Worm (Caenorhabditis elegans) whole organism, L2 larva: ENCODE measurements around the gene C55A6.1.

ENCODE experiments used
- F13H6.1 ChIP-seq: sonication (generic microtip); optimal IDR thresholded peaks from 2 replicates; lab custom pipeline; 2016; ENCODE audit warnings: missing genetic modification characterization, missing compliant biosample characterization
- R02D3.7 ChIP-seq: fragments of 150-350 bp; optimal IDR thresholded peaks from 2 replicates; lab custom pipeline; 2014; ENCODE audit warnings: missing biosample characterization, missing genetic modification characterization
- ZK546.5 ChIP-seq: sonication (generic microtip); optimal IDR thresholded peaks from 2 replicates; lab custom pipeline; 2017; ENCODE audit warnings: missing biosample characterization, missing genetic modification characterization
- alr-1 ChIP-seq: fragments of 150-350 bp; optimal IDR thresholded peaks from 2 replicates; lab custom pipeline; 2014; ENCODE audit warnings: missing biosample characterization, missing genetic modification characterization
- aly-2 ChIP-seq: fragments of 150-350 bp; optimal IDR thresholded peaks from 2 replicates; lab custom pipeline; 2014; ENCODE audit warnings: missing biosample characterization, missing genetic modification characterization
- ama-1 ChIP-seq: fragments of 150-350 bp; optimal IDR thresholded peaks from 2 replicates; lab custom pipeline; 2018; ENCODE audit warnings: inconsistent platforms
- blmp-1 ChIP-seq: sonication (generic microtip); optimal IDR thresholded peaks from 2 replicates; lab custom pipeline; 2017; ENCODE audit warnings: missing genetic modification characterization, mild to moderate bottlenecking, missing compliant biosample characterization, antibody characterized with exemption, moderate library complexity; ENCODE audit not compliant: insufficient read depth
- ceh-16 ChIP-seq: fragments of 150-350 bp; optimal IDR thresholded peaks from 2 replicates; lab custom pipeline; 2014; ENCODE audit warnings: missing biosample characterization, missing genetic modification characterization
- ceh-82 ChIP-seq: fragments of 150-350 bp; optimal IDR thresholded peaks from 2 replicates; lab custom pipeline; 2014; ENCODE audit warnings: missing biosample characterization, missing genetic modification characterization
- crh-2 ChIP-seq: sonication (generic microtip); optimal IDR thresholded peaks from 2 replicates; lab custom pipeline; 2017; ENCODE audit warnings: missing biosample characterization, missing genetic modification characterization
- dmd-4 ChIP-seq: sonication (generic microtip); optimal IDR thresholded peaks from 2 replicates; lab custom pipeline; 2017; ENCODE audit warnings: missing biosample characterization, missing genetic modification characterization
- egl-27 ChIP-seq: sonication (generic microtip); optimal IDR thresholded peaks from 3 replicates; lab custom pipeline; 2017; ENCODE audit warnings: missing biosample characterization, missing genetic modification reagents, missing genetic modification characterization
- elt-1 ChIP-seq: fragments of 150-350 bp; optimal IDR thresholded peaks from 2 replicates; lab custom pipeline; 2014; ENCODE audit warnings: missing biosample characterization, missing genetic modification characterization
- elt-3 ChIP-seq: sonication (generic microtip); optimal IDR thresholded peaks from 2 replicates; lab custom pipeline; 2017; ENCODE audit warnings: missing biosample characterization, missing genetic modification characterization
- fos-1 ChIP-seq: fragments of 150-350 bp; optimal IDR thresholded peaks from 2 replicates; lab custom pipeline; 2014; ENCODE audit warnings: missing biosample characterization, missing genetic modification characterization
- gmeb-1 ChIP-seq: fragments of 150-350 bp; optimal IDR thresholded peaks from 2 replicates; lab custom pipeline; 2014; ENCODE audit warnings: missing biosample characterization, missing genetic modification characterization
- lin-11 ChIP-seq: fragments of 150-350 bp; sonication (generic microtip); optimal IDR thresholded peaks from 2 replicates; lab custom pipeline; 2014; ENCODE audit warnings: missing biosample characterization, missing genetic modification characterization, inconsistent platforms, mixed read lengths
- lin-13 ChIP-seq: fragments of 150-350 bp; optimal IDR thresholded peaks from 2 replicates; lab custom pipeline; 2014; ENCODE audit warnings: missing biosample characterization, missing genetic modification reagents, missing genetic modification characterization
- lin-39 ChIP-seq: fragments of 150-350 bp; optimal IDR thresholded peaks from 2 replicates; lab custom pipeline; 2014; ENCODE audit warnings: missing biosample characterization, missing genetic modification reagents, missing genetic modification characterization
- mbf-1 ChIP-seq: sonication (generic microtip); optimal IDR thresholded peaks from 2 replicates; lab custom pipeline; 2017; ENCODE audit warnings: missing biosample characterization, missing genetic modification characterization
- mdl-1 ChIP-seq, 2 experiments: fragments of 150-350 bp in 1 of 2; sonication (generic microtip) in 1 of 2; optimal IDR thresholded peaks; 2 replicates each; lab custom pipeline; 2017; ENCODE audit warnings: missing biosample characterization in 2 of 2, missing genetic modification characterization in 2 of 2
- nhr-10 ChIP-seq: sonication (generic microtip); optimal IDR thresholded peaks from 2 replicates; lab custom pipeline; 2017; ENCODE audit warnings: missing biosample characterization, missing genetic modification characterization
- nhr-11 ChIP-seq: fragments of 150-350 bp; optimal IDR thresholded peaks from 2 replicates; lab custom pipeline; 2014; ENCODE audit warnings: missing biosample characterization, missing genetic modification characterization
- nhr-12 ChIP-seq: fragments of 150-350 bp; optimal IDR thresholded peaks from 2 replicates; lab custom pipeline; 2014; ENCODE audit warnings: missing biosample characterization, missing genetic modification characterization
- nhr-129 ChIP-seq: fragments of 150-350 bp; optimal IDR thresholded peaks from 2 replicates; lab custom pipeline; 2014; ENCODE audit warnings: missing biosample characterization, missing genetic modification characterization
- nhr-21 ChIP-seq: fragments of 150-350 bp; optimal IDR thresholded peaks from 2 replicates; lab custom pipeline; 2014; ENCODE audit warnings: missing biosample characterization, missing genetic modification characterization
- nhr-23 ChIP-seq: fragments of 150-350 bp; optimal IDR thresholded peaks from 2 replicates; lab custom pipeline; 2014; ENCODE audit warnings: missing biosample characterization, missing genetic modification reagents, missing genetic modification characterization
- nhr-25 ChIP-seq: fragments of 150-350 bp; sonication (generic microtip); optimal IDR thresholded peaks from 3 replicates; lab custom pipeline; 2014; ENCODE audit warnings: missing biosample characterization, missing genetic modification characterization
- sma-3 ChIP-seq: sonication (generic microtip); optimal IDR thresholded peaks from 2 replicates; lab custom pipeline; 2016; ENCODE audit warnings: missing genetic modification reagents, missing genetic modification characterization, missing compliant biosample characterization
- sma-9 ChIP-seq, 2 experiments: fragments of 150-350 bp in 1 of 2; sonication (generic microtip) in 1 of 2; optimal IDR thresholded peaks; 2 replicates each; lab custom pipeline; 2014 to 2016; ENCODE audit warnings: missing genetic modification characterization in 2 of 2, mild to moderate bottlenecking in 1 of 2, missing biosample characterization in 1 of 2, missing compliant biosample characterization in 1 of 2, missing genetic modification reagents in 1 of 2, moderate library complexity in 1 of 2
- snpc-4 ChIP-seq: fragments of 150-350 bp; optimal IDR thresholded peaks from 2 replicates; lab custom pipeline; 2014; ENCODE audit warnings: missing biosample characterization, missing genetic modification characterization
- unc-39 ChIP-seq: fragments of 150-350 bp; optimal IDR thresholded peaks from 2 replicates; lab custom pipeline; 2014; ENCODE audit warnings: missing biosample characterization, missing genetic modification characterization
- unc-55 ChIP-seq: fragments of 150-350 bp; sonication (generic microtip); optimal IDR thresholded peaks from 3 replicates; lab custom pipeline; 2014; ENCODE audit warnings: missing biosample characterization, missing genetic modification reagents, missing genetic modification characterization
- unc-62 ChIP-seq: fragments of 150-350 bp; optimal IDR thresholded peaks from 2 replicates; lab custom pipeline; 2014; ENCODE audit warnings: missing biosample characterization, missing genetic modification reagents, missing genetic modification characterization
- ztf-11 ChIP-seq: sonication (generic microtip); optimal IDR thresholded peaks from 2 replicates; lab custom pipeline; 2017; ENCODE audit warnings: missing biosample characterization, missing genetic modification characterization
- ztf-4 ChIP-seq: fragments of 150-350 bp; optimal IDR thresholded peaks from 2 replicates; lab custom pipeline; 2014; ENCODE audit warnings: missing biosample characterization, missing genetic modification characterization

The C55A6.1 gene

DNA sequence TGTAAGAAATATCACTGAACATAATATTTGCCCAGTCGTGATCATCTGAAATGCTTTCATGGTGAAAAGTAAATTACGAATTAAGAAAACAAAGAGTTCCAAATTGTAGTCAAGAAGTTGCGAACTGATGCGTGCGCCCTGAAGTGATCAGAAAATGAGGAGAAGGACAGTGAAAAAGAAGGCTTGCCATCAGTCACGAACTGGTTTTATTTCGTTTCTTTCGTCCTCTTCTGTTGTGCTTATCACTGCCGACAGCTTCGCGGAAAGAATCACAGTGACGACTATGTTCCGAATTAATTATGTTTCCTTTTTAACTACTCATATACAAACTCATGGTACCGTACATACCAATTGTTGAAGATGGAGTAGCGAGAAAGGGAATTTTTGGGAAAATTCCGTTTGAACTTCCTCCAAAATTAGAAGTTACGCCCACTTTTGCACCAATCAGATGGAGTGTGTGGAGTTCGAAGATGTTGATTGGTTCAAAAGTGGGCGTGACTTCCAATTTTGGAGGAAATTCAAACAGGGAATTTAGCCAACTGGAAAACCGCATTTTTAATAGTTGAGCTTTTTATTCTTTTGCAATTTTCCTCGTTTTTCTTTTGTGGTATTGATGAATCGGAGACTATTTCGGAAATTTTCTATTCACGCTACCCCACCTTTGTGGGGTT, 1.6 kb downstream of the C55A6.1 start, which contains the start of gene C55A6.12:
TSS of gene C55A6.12 (minus strand) at position 51 of the 671 bp plus-strand sequence.
- no peak for TF ChIP-seq mbf-1 (tag; lab: Kevin White, UChicago)
- TF ChIP-seq lin-13 = no peak
- peak; percentile 10 for TF ChIP-seq gmeb-1 (tag; lab: Kevin White, UChicago)

DNA sequence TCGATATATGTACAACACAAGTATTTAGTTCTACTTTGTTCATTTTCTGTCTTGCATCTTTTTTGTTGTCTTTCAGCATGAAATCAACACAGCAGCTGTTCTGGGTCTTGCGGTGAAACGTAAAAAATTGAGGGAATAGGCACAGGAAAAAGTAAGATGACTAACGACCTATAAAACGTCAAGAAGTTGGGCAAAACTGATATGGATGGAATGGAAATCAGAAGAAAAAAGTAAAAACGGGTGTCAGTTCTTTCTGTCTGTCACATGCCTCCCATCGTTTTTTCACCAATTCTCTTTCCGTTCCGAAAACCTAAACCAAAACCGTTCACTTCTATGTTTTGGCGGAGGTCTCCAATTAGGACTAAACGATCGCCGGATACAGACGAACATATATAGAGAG, 3.8 kb downstream of the C55A6.1 start:
- TF ChIP-seq aly-2 (tag; lab: Kevin White, UChicago) (no peak), nhr-23 (no peak), ceh-82 (tag; lab: Kevin White, UChicago) (no peak), crh-2 (tag; lab: Kevin White, UChicago) (no peak), lin-11 (tag; lab: Kevin White, UChicago) (no peak), egl-27 (no peak), ceh-16 (tag; lab: Kevin White, UChicago) (no peak), unc-62 (GFP tag; lab: Kevin White, UChicago) (no peak), snpc-4 (tag; lab: Kevin White, UChicago) (no peak), unc-39 (no peak), nhr-12 (tag; lab: Kevin White, UChicago) (no peak), ZK546.5 (no peak), mbf-1 (tag; lab: Kevin White, UChicago) (no peak), fos-1 (tag; lab: Kevin White, UChicago) (no peak), nhr-21 (no peak), unc-55 (no peak), elt-3 (tag; lab: Kevin White, UChicago) (no peak), R02D3.7 (tag; lab: Kevin White, UChicago) (no peak), lin-13 (no peak)

DNA sequence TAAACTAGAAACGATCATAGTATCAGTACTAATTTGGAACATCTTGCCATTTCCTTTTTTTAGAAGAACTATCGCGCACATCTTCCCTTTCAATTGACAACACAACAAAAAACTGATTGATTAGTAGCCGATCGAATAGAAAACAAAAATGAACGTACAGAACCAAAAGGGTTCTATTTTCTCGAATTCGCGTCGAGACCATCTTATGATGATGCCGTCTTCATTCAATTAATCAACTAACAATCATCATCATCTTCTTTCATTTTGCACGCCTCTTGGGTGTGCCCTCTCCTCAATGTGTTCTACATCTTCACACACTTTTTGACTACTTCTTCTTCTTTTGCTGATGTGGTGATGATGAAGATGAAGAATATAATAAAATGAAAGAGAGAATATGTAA, 5.0 kb downstream of the C55A6.1 start:
- TF ChIP-seq nhr-25 (no peak), blmp-1 (tag; lab: Kevin White, UChicago) (peak; percentile 48), nhr-11 (tag; lab: Kevin White, UChicago) (no peak), elt-1 (tag; lab: Kevin White, UChicago) (no peak), sma-9 (GFP tag; optimal IDR thresholded peaks at IDR 0.05; lab: Kevin White, UChicago) (peak; percentile 14), sma-9 (tag; optimal IDR thresholded peaks at IDR 0.05; lab: Kevin White, UChicago) (no peak), fos-1 (tag; lab: Kevin White, UChicago) (peak; percentile 0), crh-2 (tag; lab: Kevin White, UChicago) (no peak), nhr-10 (tag; lab: Kevin White, UChicago) (no peak), lin-39 (tag; lab: Kevin White, UChicago) (no peak), ceh-82 (tag; lab: Kevin White, UChicago) (no peak), nhr-23 (no peak), sma-3 (GFP tag; lab: Kevin White, UChicago) (peak; percentile 30), nhr-129 (tag; lab: Kevin White, UChicago) (no peak), elt-3 (tag; lab: Kevin White, UChicago) (no peak), ztf-11 (no peak), mdl-1 (tag; optimal IDR thresholded peaks at IDR 0.05; lab: Kevin White, UChicago) (no peak)

DNA sequence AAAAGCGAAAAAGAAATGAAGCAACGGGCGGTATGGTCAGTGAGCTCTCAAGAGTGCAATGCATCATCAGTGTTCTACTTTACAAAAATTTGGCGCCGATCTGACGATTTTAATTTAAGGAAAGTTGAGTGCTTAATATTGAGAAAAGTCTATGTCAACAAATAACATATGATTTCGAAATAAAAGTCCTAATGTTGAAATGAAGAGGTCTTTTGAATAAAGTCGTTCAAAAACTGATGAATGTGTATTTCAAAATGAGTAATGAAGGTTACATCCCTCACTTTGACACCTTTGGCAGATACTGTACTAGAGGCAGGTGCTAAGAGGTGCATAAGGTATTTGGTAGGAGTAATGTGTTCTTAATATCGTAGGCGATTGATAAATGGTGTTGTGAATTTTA, 7.3 kb downstream of the C55A6.1 start:
- no peak for TF ChIP-seq sma-9 (GFP tag; optimal IDR thresholded peaks at IDR 0.05; lab: Kevin White, UChicago)
- TF ChIP-seq sma-9 (tag; optimal IDR thresholded peaks at IDR 0.05; lab: Kevin White, UChicago) = no peak
- no peak for TF ChIP-seq fos-1 (tag; lab: Kevin White, UChicago)
- no peak for TF ChIP-seq alr-1 (tag; lab: Kevin White, UChicago)
- no peak for TF ChIP-seq nhr-21
- TF ChIP-seq ama-1 (lab: Kevin White, UChicago) = no peak
- TF ChIP-seq ztf-4 (tag; lab: Kevin White, UChicago) = no peak
- TF ChIP-seq nhr-10 (tag; lab: Kevin White, UChicago) = no peak
- TF ChIP-seq F13H6.1 (tag; lab: Kevin White, UChicago) = no peak
- TF ChIP-seq unc-55 = no peak
- TF ChIP-seq dmd-4 (tag; lab: Kevin White, UChicago) = no peak
- TF ChIP-seq ztf-11 = no peak
- TF ChIP-seq, all 48 proteins: peak for 0
